Worm (Caenorhabditis elegans): ENCODE results near the gene dlc-1.

dlc-1 gene

DNA sequence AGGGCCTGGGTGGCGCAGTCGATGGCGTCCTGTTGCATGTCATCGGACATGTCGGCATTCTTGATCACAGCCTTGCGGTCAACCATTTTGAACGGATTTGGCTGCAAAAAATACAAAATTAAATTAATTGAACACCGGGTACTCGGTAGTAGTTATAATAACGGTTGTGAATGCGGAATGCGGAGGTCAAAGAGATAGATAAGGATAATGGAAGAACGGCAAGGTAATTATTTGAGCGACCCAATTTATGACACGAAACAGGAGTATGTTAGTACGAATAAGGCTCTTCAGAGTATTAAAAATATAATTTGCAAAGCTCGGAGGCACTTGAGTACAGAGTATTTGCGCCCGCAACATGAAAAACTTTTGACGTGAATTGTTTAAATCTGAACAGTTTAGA, at the start of gene dlc-1:
TSS of gene dlc-1 (minus strand) at position 101 of the 400 bp plus-strand sequence.
- TF ChIP-seq ceh-48 (tag; optimal IDR thresholded peaks at IDR 0.05) (no peak), C38D4.7 (GFP tag; optimal IDR thresholded peaks at IDR 0.05) (no peak), pag-3 (tag; optimal IDR thresholded peaks at IDR 0.05; ENCODE audit: borderline replicate concordance) (no peak), ceh-45 (GFP tag; IDR thresholded peaks at IDR 0.05) (no peak), sdc-2 (tag; optimal IDR thresholded peaks at IDR 0.05) (no peak), eyg-1 (tag; optimal IDR thresholded peaks at IDR 0.05) (no peak), ceh-19 (GFP tag; optimal IDR thresholded peaks at IDR 0.05) (no peak), fax-1 (tag; optimal IDR thresholded peaks at IDR 0.05) (no peak), K09A11.1 (tag; optimal IDR thresholded peaks at IDR 0.05; ENCODE audit: insufficient read depth) (no peak), unc-55 (GFP tag; optimal IDR thresholded peaks at IDR 0.05) (no peak), odd-2 (tag; optimal IDR thresholded peaks at IDR 0.05) (no peak), rnt-1 (tag; optimal IDR thresholded peaks at IDR 0.05) (no peak), elt-4 (tag; optimal IDR thresholded peaks at IDR 0.05) (no peak), sox-2 (GFP tag; IDR thresholded peaks at IDR 0.05) (no peak), mec-3 (tag; optimal IDR thresholded peaks at IDR 0.05; ENCODE audit: borderline replicate concordance) (no peak)

DNA sequence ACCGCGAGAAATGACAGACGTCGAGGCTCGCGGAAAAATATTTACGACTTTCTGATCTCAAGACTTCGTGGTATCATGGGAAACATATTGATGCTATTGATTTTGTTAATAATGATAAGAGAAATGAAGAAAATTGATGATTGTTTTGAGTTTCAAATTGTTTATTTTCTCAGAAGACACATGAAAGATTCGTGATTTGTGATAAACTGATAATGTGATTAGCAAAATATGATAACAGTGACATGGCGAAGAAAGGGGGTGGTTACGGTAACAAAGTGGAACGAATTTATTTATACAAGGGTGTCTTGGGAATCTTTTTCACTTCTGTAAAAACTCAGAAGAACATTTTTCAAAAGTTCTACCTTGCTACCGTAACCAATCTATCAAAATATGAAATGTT, 45.7 kb upstream of the dlc-1 start:
- TF ChIP-seq C08G9.2 (tag; optimal IDR thresholded peaks at IDR 0.05): no peak
- peak; percentile 63 for TF ChIP-seq elt-2 (tag; optimal IDR thresholded peaks at IDR 0.05)

DNA sequence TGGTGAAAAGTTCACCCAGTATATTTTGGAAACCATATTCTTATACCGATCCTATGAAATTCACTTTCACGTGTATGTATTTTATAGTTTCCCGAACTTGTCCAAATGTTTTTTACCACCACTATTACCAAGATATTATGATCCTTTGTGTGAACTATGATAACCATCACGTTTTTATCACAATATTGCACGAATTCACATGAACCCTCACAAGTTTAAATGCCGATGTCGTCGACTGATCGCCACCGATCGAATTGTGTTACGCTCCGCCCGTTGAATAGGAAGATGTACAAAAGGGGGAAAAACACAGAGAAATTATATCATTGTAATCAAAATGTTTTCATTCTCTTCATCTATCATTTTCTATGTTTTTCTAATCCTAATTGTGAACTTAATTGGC, 44.7 kb upstream of the dlc-1 start:
- TF ChIP-seq ceh-34 (tag; optimal IDR thresholded peaks at IDR 0.05): no peak
- TF ChIP-seq zip-5 (tag; optimal IDR thresholded peaks at IDR 0.05): no peak
- no peak for TF ChIP-seq dmd-4 (tag; optimal IDR thresholded peaks at IDR 0.05; ENCODE audit: borderline replicate concordance)
- TF ChIP-seq unc-55 (GFP tag; optimal IDR thresholded peaks at IDR 0.05): no peak
- TF ChIP-seq ceh-22 (tag; optimal IDR thresholded peaks at IDR 0.05): no peak

DNA sequence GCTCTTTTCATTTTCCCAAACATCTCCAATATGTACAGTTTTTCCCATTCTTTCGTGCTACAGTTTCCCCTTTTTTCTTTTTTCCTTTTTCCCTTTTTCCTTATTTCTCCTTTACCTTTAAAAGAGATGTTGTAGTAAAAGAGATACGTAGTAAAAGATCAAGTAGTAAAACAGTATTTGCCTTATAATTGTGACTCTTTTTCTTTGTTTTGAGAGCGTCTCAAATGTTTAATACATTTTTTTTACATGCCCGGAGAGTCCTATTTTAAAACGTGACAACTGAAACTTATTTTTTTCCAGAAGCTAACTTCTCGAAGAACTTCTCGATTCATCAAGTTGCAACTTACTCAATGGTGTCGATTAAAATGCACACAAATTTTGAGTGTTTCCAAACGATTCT, 44.3 kb upstream of the dlc-1 start, which contains the start of gene F23F12.12:
TSS of gene F23F12.12 (plus strand) at position 301 of the 400 bp plus-strand sequence.
- TF ChIP-seq ceh-45 (GFP tag; IDR thresholded peaks at IDR 0.05): no peak
- TF ChIP-seq K02D7.2 (tag; optimal IDR thresholded peaks at IDR 0.05): no peak
- no peak for TF ChIP-seq ztf-16 (tag; optimal IDR thresholded peaks at IDR 0.05)
- TF ChIP-seq ceh-31 (tag; optimal IDR thresholded peaks at IDR 0.05): no peak
- TF ChIP-seq F13H6.1 (tag; optimal IDR thresholded peaks at IDR 0.05): no peak
- TF ChIP-seq ceh-2 (tag; optimal IDR thresholded peaks at IDR 0.05): no peak
- TF ChIP-seq syd-9 (tag; optimal IDR thresholded peaks at IDR 0.05): no peak
- TF ChIP-seq hlh-30 (tag; optimal IDR thresholded peaks at IDR 0.05; ENCODE audit: insufficient read depth): no peak
- no peak for TF ChIP-seq lin-11 (tag; optimal IDR thresholded peaks at IDR 0.05)
- no peak for TF ChIP-seq ceh-30 (tag; optimal IDR thresholded peaks at IDR 0.05)
- TF ChIP-seq pat-9 (tag; optimal IDR thresholded peaks at IDR 0.05): no peak
- TF ChIP-seq hlh-15 (tag; optimal IDR thresholded peaks at IDR 0.05): no peak
- TF ChIP-seq che-1 (tag; optimal IDR thresholded peaks at IDR 0.05): no peak
- no peak for TF ChIP-seq sox-4 (tag; optimal IDR thresholded peaks at IDR 0.05)
- TF ChIP-seq ceh-34 (tag; optimal IDR thresholded peaks at IDR 0.05): no peak
- TF ChIP-seq odd-2 (tag; optimal IDR thresholded peaks at IDR 0.05): no peak
- TF ChIP-seq pha-4 (tag; optimal IDR thresholded peaks at IDR 0.05): no peak
- no peak for TF ChIP-seq ceh-18 (tag; optimal IDR thresholded peaks at IDR 0.05)
- no peak for TF ChIP-seq ceh-6 (GFP tag; optimal IDR thresholded peaks at IDR 0.05)
- TF ChIP-seq elt-4 (tag; optimal IDR thresholded peaks at IDR 0.05): no peak

Measured in whole organism, late embryonic.